Worm (Caenorhabditis elegans) whole organism, L1 larva: ENCODE results near the gene srd-26.

Experiments
- pax-3 ChIP-seq: fragments of 200-800 bp; sonication (Bioruptor generic); optimal IDR thresholded peaks from 2 replicates; lab custom pipeline; 2018; ENCODE audit warnings: mild to moderate bottlenecking, missing genetic modification characterization, moderate library complexity, missing compliant biosample characterization
- unc-62 ChIP-seq: fragments of 150-350 bp; optimal IDR thresholded peaks from 2 replicates; lab custom pipeline; 2014; ENCODE audit warnings: missing biosample characterization, missing genetic modification reagents, missing genetic modification characterization

DNA sequence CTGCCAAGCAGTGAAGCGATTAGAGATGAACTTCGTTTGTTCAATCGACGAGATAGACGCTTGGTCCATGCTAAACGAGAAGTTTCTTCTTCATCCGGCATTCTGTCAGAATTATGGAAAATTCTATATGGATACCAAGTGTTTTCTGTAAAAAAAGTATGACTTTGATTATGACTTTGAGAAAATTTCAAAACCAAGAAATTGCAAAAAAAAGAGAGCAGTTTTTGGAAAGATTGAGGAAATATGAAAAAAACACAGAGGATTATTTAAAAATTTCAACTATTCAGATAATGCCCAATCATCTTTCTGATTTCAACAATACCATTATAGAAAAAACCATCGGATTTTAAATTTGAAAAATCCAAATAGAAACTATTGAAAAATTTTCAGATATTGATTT lies 17.5 kb downstream of the srd-26 start, which contains the start of gene par-1:
- TF ChIP-seq unc-62 (GFP tag; lab: Kevin White, UChicago) (no peak), pax-3 (tag; lab: Kevin White, UChicago) (no peak)
